Fruit fly (Drosophila melanogaster): Measurements from ENCODE around the gene CG13083.

Gene CG13083

dm6 chr2L:19517154-19517814 is 30.0 kb downstream of the CG13083 start, which contains the start of gene Hasp (continued):
- TF ChIP-seq BEAF-32 (GFP tag; optimal IDR thresholded peaks at IDR 0.05) = peak; percentile 4
- TF ChIP-seq CG17612 (GFP tag; IDR thresholded peaks at IDR 0.05) = no peak
- peak; percentile 68 for TF ChIP-seq CG2678 (tag; optimal IDR thresholded peaks at IDR 0.05)
- TF ChIP-seq CG9932 (GFP tag; IDR thresholded peaks at IDR 0.05) = peak; percentile 54
- peak; percentile 92 for TF ChIP-seq Ets65A (GFP tag)
- no peak for TF ChIP-seq TFAM (GFP tag; optimal IDR thresholded peaks at IDR 0.05)
- TF ChIP-seq CG10267 (tag; optimal IDR thresholded peaks at IDR 0.05) = peak; percentile 69
- no peak for TF ChIP-seq CG12236 (GFP tag; optimal IDR thresholded peaks at IDR 0.05)
- TF ChIP-seq repo (GFP tag; optimal IDR thresholded peaks at IDR 0.05) = no peak
- peak; percentile 45; the same call in 1 of the 2 replicates for TF ChIP-seq HLH3B (GFP tag; IDR thresholded peaks at IDR 0.05)
- peak; percentile 51; the same call in 1 of the 2 replicates for TF ChIP-seq stc (GFP tag; IDR thresholded peaks at IDR 0.05)
- TF ChIP-seq sens-2 (GFP tag; IDR thresholded peaks at IDR 0.05) = no peak
- TF ChIP-seq odd (GFP tag; optimal IDR thresholded peaks at IDR 0.05) = no peak
- TF ChIP-seq Abd-B (GFP tag; optimal IDR thresholded peaks at IDR 0.05) = peak; percentile 41
- TF ChIP-seq CG4282 (GFP tag; optimal IDR thresholded peaks at IDR 0.05) = no peak
- TF ChIP-seq sim (GFP tag; IDR thresholded peaks at IDR 0.05) = no peak; the same call in 1 of the 2 replicates
- TF ChIP-seq ken (GFP tag; IDR thresholded peaks at IDR 0.05) = peak; percentile 21; the same call in 1 of the 3 replicates
- TF ChIP-seq CG10274 (GFP tag; optimal IDR thresholded peaks at IDR 0.05) = no peak
- no peak for TF ChIP-seq Dbx (GFP tag; IDR thresholded peaks at IDR 0.05)
- no peak for TF ChIP-seq maf-S (GFP tag; optimal IDR thresholded peaks at IDR 0.05)
- TF ChIP-seq otp (GFP tag; IDR thresholded peaks at IDR 0.05) = no peak
- peak; percentile 53 for TF ChIP-seq bcd (GFP tag; optimal IDR thresholded peaks at IDR 0.05)
- no peak for TF ChIP-seq pan (optimal IDR thresholded peaks at IDR 0.05)
- peak in 1 of 2 experiments; percentile 65 for TF ChIP-seq pan (GFP tag; optimal IDR thresholded peaks at IDR 0.05 in 1 of 2, IDR thresholded peaks at IDR 0.05 in 1 of 2)
- TF ChIP-seq CG2199 (GFP tag; IDR thresholded peaks at IDR 0.05) = no peak
- peak; percentile 56 for TF ChIP-seq esg (GFP tag; conservative IDR thresholded peaks at IDR 0.05)
- TF ChIP-seq Ets97D (GFP tag; optimal IDR thresholded peaks at IDR 0.05) = peak; percentile 55
- TF ChIP-seq CG9215 (GFP tag; IDR thresholded peaks at IDR 0.05) = no peak
- TF ChIP-seq Rfx (GFP tag; IDR thresholded peaks at IDR 0.05) = peak; percentile 67
- no peak for TF ChIP-seq Sry-β (GFP tag; optimal IDR thresholded peaks at IDR 0.05)
- TF ChIP-seq btn (GFP tag; optimal IDR thresholded peaks at IDR 0.05) = no peak
- peak; percentile 24 for TF ChIP-seq CG5245 (GFP tag; optimal IDR thresholded peaks at IDR 0.05)
- TF ChIP-seq wek (GFP tag; optimal IDR thresholded peaks at IDR 0.05) = no peak
- peak; percentile 46 for TF ChIP-seq CG12659 (GFP tag; optimal IDR thresholded peaks at IDR 0.05)
- TF ChIP-seq Doc2 (GFP tag; IDR thresholded peaks at IDR 0.05) = no peak
- peak; percentile 22 for TF ChIP-seq CG2202 (tag; optimal IDR thresholded peaks at IDR 0.05)
- peak; percentile 65 for TF ChIP-seq sob (GFP tag; IDR thresholded peaks at IDR 0.05)
- peak; percentile 46 for TF ChIP-seq CG6854 (GFP tag; optimal IDR thresholded peaks at IDR 0.05)
- peak; percentile 96 for TF ChIP-seq tna (GFP tag; IDR thresholded peaks at IDR 0.05; ENCODE audit: partially characterized antibody)
- TF ChIP-seq nerfin-1 (tag; optimal IDR thresholded peaks at IDR 0.05) = peak; percentile 40
- TF ChIP-seq cad (GFP tag; optimal IDR thresholded peaks at IDR 0.05) = no peak
- TF ChIP-seq CG12071 (GFP tag; optimal IDR thresholded peaks at IDR 0.05) = no peak
- no peak for TF ChIP-seq abd-A (tag; optimal IDR thresholded peaks at IDR 0.05)
- peak; percentile 46 for TF ChIP-seq CG14710 (tag; optimal IDR thresholded peaks at IDR 0.05)
- TF ChIP-seq CG7786 (GFP tag; optimal IDR thresholded peaks at IDR 0.05) = no peak
- no peak for TF ChIP-seq cato (GFP tag; optimal IDR thresholded peaks at IDR 0.05; ENCODE audit: borderline replicate concordance)
- peak; percentile 62 for TF ChIP-seq CG10654 (GFP tag; optimal IDR thresholded peaks at IDR 0.05)
- TF ChIP-seq CG32767 (GFP tag; IDR thresholded peaks at IDR 0.05) = 0 out of 2 replicates have a peak, but pooled peaks have one; percentile 23
- TF ChIP-seq mam (GFP tag; optimal IDR thresholded peaks at IDR 0.05) = no peak
- TF ChIP-seq hth (optimal IDR thresholded peaks at IDR 0.05) = no peak
- peak; percentile 2 for TF ChIP-seq CG3065 (GFP tag; optimal IDR thresholded peaks at IDR 0.05)

Measured in whole organism, embryonic.